Worm (Caenorhabditis elegans): ENCODE measurements around the gene sri-32.
A peak's percentile ranks its signal among the peaks of the same experiment; 100 is the strongest.
"Not testable (repeated sequence)": the region's sequence is repeated elsewhere in the genome, so short reads cannot be mapped to it uniquely, and the experiment has no call there.

sri-32 gene

ce11 chrII:3129007-3129406 is 25.3 kb downstream of the sri-32 start, which contains the start of gene chil-24 (continued):
- TF ChIP-seq zip-11 (GFP tag; IDR thresholded peaks at IDR 0.05) (no peak), mxl-2 (GFP tag; conservative IDR thresholded peaks at IDR 0.05) (no peak), snpc-1.2 (GFP tag; IDR thresholded peaks at IDR 0.05) (no peak), nhr-237 (tag; optimal IDR thresholded peaks at IDR 0.05) (no peak), duxl-1 (tag; optimal IDR thresholded peaks at IDR 0.05; ENCODE audit: poor library complexity) (peak; percentile 73), zfp-3 (GFP tag; conservative IDR thresholded peaks at IDR 0.05) (no peak), dmd-9 (GFP tag; IDR thresholded peaks at IDR 0.05) (no peak), hlh-11 (tag; optimal IDR thresholded peaks at IDR 0.05) (peak; percentile 24), unc-39 (tag; optimal IDR thresholded peaks at IDR 0.05) (no peak), R02D3.7 (tag; optimal IDR thresholded peaks at IDR 0.05) (no peak)

- TF ChIP-seq nhr-42 (GFP tag; IDR thresholded peaks at IDR 0.05); D1046.2 (GFP tag; IDR thresholded peaks at IDR 0.05); unc-130 (GFP tag; optimal IDR thresholded peaks at IDR 0.05): not testable (repeated sequence)
Measured at ce11 chrII:3126741-3127140, 27.5 kb downstream of the sri-32 start, which contains the start of gene ins-31. ins-31 (plus strand) TSS chrII:3127041.

ce11 chrII:3126341-3126740 is 27.9 kb downstream of the sri-32 start, which contains the start of gene ins-19:
ins-19 (minus strand) TSS chrII:3126441.
- no peak for TF ChIP-seq lin-13 (GFP tag; optimal IDR thresholded peaks at IDR 0.05)
- no peak for TF ChIP-seq zfp-3 (GFP tag; conservative IDR thresholded peaks at IDR 0.05)
- no peak for TF ChIP-seq lsy-2 (tag; optimal IDR thresholded peaks at IDR 0.05)
- TF ChIP-seq dpl-1 (GFP tag; optimal IDR thresholded peaks at IDR 0.05): no peak
- no peak for TF ChIP-seq ceh-32 (tag; optimal IDR thresholded peaks at IDR 0.05; ENCODE audit: poor library complexity)
- TF ChIP-seq ceh-62 (tag; optimal IDR thresholded peaks at IDR 0.05): no peak
- no peak for TF ChIP-seq snpc-1.2 (GFP tag; IDR thresholded peaks at IDR 0.05)
- TF ChIP-seq Y5F2A.4 (GFP tag; optimal IDR thresholded peaks at IDR 0.05): no peak
- TF ChIP-seq D1046.2 (GFP tag; IDR thresholded peaks at IDR 0.05): no peak
- TF ChIP-seq daf-16 (GFP tag; optimal IDR thresholded peaks at IDR 0.05): no peak
- TF ChIP-seq daf-16 (tag; optimal IDR thresholded peaks at IDR 0.05): no peak
- no peak for TF ChIP-seq hif-1 (tag; optimal IDR thresholded peaks at IDR 0.05)
- TF ChIP-seq nhr-237 (tag; optimal IDR thresholded peaks at IDR 0.05): no peak
- no peak for TF ChIP-seq nhr-42 (GFP tag; IDR thresholded peaks at IDR 0.05)

- TF ChIP-seq duxl-1 (tag; optimal IDR thresholded peaks at IDR 0.05; ENCODE audit: poor library complexity): no peak
- no peak for TF ChIP-seq nhr-111 (GFP tag; optimal IDR thresholded peaks at IDR 0.05)
- no peak for TF ChIP-seq F26F4.8 (GFP tag; conservative IDR thresholded peaks at IDR 0.05)
- TF ChIP-seq lin-29 (GFP tag; IDR thresholded peaks at IDR 0.05): no peak
- TF ChIP-seq unc-39 (tag; optimal IDR thresholded peaks at IDR 0.05): no peak
- no peak for TF ChIP-seq lin-13 (GFP tag; optimal IDR thresholded peaks at IDR 0.05)
- TF ChIP-seq ces-1 (GFP tag; optimal IDR thresholded peaks at IDR 0.05): no peak
- TF ChIP-seq mes-2 (tag; optimal IDR thresholded peaks at IDR 0.05; ENCODE audit: poor library complexity, severe bottlenecking): no peak
- no peak for TF ChIP-seq nhr-76 (tag; optimal IDR thresholded peaks at IDR 0.05)
- no peak for TF ChIP-seq hlh-11 (tag; optimal IDR thresholded peaks at IDR 0.05)
- no peak for TF ChIP-seq spr-1 (tag; optimal IDR thresholded peaks at IDR 0.05)
- no peak for TF ChIP-seq ZK546.5 (tag; optimal IDR thresholded peaks at IDR 0.05)
- TF ChIP-seq mxl-2 (GFP tag; conservative IDR thresholded peaks at IDR 0.05): no peak
- TF ChIP-seq ctbp-1 (GFP tag; IDR thresholded peaks at IDR 0.05): no peak
- no peak for TF ChIP-seq sdz-12 (GFP tag; optimal IDR thresholded peaks at IDR 0.05)
Measured at ce11 chrII:3123206-3123605, 31.1 kb downstream of the sri-32 start, which contains the start of gene srh-71. srh-71 (plus strand) TSS chrII:3123506.

- TF ChIP-seq mxl-3 (GFP tag; optimal IDR thresholded peaks at IDR 0.05): no peak
- peak; percentile 44; the same call in 1 of the 2 replicates for TF ChIP-seq hmg-1.1 (GFP tag; IDR thresholded peaks at IDR 0.05)
- peak; percentile 24 for TF ChIP-seq dpl-1 (GFP tag; optimal IDR thresholded peaks at IDR 0.05)
- TF ChIP-seq zip-2 (tag; optimal IDR thresholded peaks at IDR 0.05): no peak
- TF ChIP-seq lin-39 (tag; optimal IDR thresholded peaks at IDR 0.05): no peak
- no peak for TF ChIP-seq ceh-44 (GFP tag; IDR thresholded peaks at IDR 0.05)
- TF ChIP-seq nhr-6 (tag; optimal IDR thresholded peaks at IDR 0.05): peak; percentile 0
- no peak for TF ChIP-seq madf-9 (GFP tag; conservative IDR thresholded peaks at IDR 0.05)
- TF ChIP-seq mes-2 (tag; optimal IDR thresholded peaks at IDR 0.05; ENCODE audit: poor library complexity, severe bottlenecking): peak; percentile 47
- no peak for TF ChIP-seq nhr-28 (tag; optimal IDR thresholded peaks at IDR 0.05)
- no peak for TF ChIP-seq nhr-11 (tag; optimal IDR thresholded peaks at IDR 0.05)
- no peak for TF ChIP-seq dve-1 (tag; optimal IDR thresholded peaks at IDR 0.05; ENCODE audit: insufficient read depth)
Measured at ce11 chrII:3118907-3119382, 35.3 kb downstream of the sri-32 start, which contains the start of gene T10D4.6. T10D4.6 (plus strand) TSS chrII:3119332.

Data from whole organism, L4 larva.